Worm (Caenorhabditis elegans) whole organism, mixed stage, embryonic: ENCODE measurements around the gene txt-10.

Experiments used
- M03D4.4 ChIP-seq: sonication (generic microtip); optimal IDR thresholded peaks from 2 replicates; lab custom pipeline; 2017; ENCODE audit warnings: mild to moderate bottlenecking, missing genetic modification characterization, missing compliant biosample characterization
- bed-3 ChIP-seq: fragments of 200-800 bp; sonication (Bioruptor generic); optimal IDR thresholded peaks from 3 replicates; lab custom pipeline; 2018; ENCODE audit warnings: mild to moderate bottlenecking, missing genetic modification characterization, moderate library complexity, missing compliant biosample characterization
- blmp-1 ChIP-seq: fragments of 150-350 bp; optimal IDR thresholded peaks from 2 replicates; lab custom pipeline; 2014; ENCODE audit warnings: missing biosample characterization, missing genetic modification characterization
- ceh-39 ChIP-seq: fragments of 150-350 bp; optimal IDR thresholded peaks from 2 replicates; lab custom pipeline; 2014; ENCODE audit warnings: missing biosample characterization, missing genetic modification characterization
- ceh-43 ChIP-seq: fragments of 200-800 bp; sonication (Bioruptor generic); optimal IDR thresholded peaks from 2 replicates; lab custom pipeline; 2018; ENCODE audit warnings: mild to moderate bottlenecking, missing genetic modification characterization, moderate library complexity, missing compliant biosample characterization
- ceh-83 ChIP-seq: fragments of 200-800 bp; sonication (Bioruptor generic); optimal IDR thresholded peaks from 2 replicates; lab custom pipeline; 2018; ENCODE audit warnings: mild to moderate bottlenecking, missing genetic modification characterization, missing compliant biosample characterization
- ces-1 ChIP-seq: fragments of 150-350 bp; optimal IDR thresholded peaks from 2 replicates; lab custom pipeline; 2014; ENCODE audit warnings: missing biosample characterization, missing genetic modification reagents, missing genetic modification characterization
- cnd-1 ChIP-seq: fragments of 200-800 bp; sonication (Bioruptor generic); optimal IDR thresholded peaks from 2 replicates; lab custom pipeline; 2018; ENCODE audit warnings: mild to moderate bottlenecking, missing genetic modification characterization, missing compliant biosample characterization
- elt-1 ChIP-seq: sonication (generic microtip); optimal IDR thresholded peaks from 2 replicates; lab custom pipeline; 2017; ENCODE audit warnings: missing genetic modification characterization, mild to moderate bottlenecking, missing compliant biosample characterization, antibody characterized with exemption, moderate library complexity, borderline replicate concordance; ENCODE audit not compliant: insufficient read depth
- elt-3 ChIP-seq: fragments of 150-350 bp; optimal IDR thresholded peaks from 2 replicates; lab custom pipeline; 2014; ENCODE audit warnings: missing biosample characterization, missing genetic modification characterization
- ham-2 ChIP-seq: fragments of 200-800 bp; sonication (Bioruptor generic); optimal IDR thresholded peaks from 2 replicates; lab custom pipeline; 2018; ENCODE audit warnings: mild to moderate bottlenecking, missing genetic modification characterization, missing compliant biosample characterization
- hlh-1 ChIP-seq: fragments of 150-350 bp; optimal IDR thresholded peaks from 2 replicates; lab custom pipeline; 2014; ENCODE audit warnings: missing biosample characterization, missing genetic modification reagents, missing genetic modification characterization
- lin-32 ChIP-seq: fragments of 200-800 bp; sonication (Bioruptor generic); optimal IDR thresholded peaks from 2 replicates; lab custom pipeline; 2018; ENCODE audit warnings: mild to moderate bottlenecking, missing genetic modification characterization, missing compliant biosample characterization
- lsy-2 ChIP-seq: fragments of 150-350 bp; optimal IDR thresholded peaks from 2 replicates; lab custom pipeline; 2014; ENCODE audit warnings: missing biosample characterization, missing genetic modification characterization
- mab-5 ChIP-seq: fragments of 150-350 bp; optimal IDR thresholded peaks from 2 replicates; lab custom pipeline; 2014; ENCODE audit warnings: missing biosample characterization, missing genetic modification characterization
- mls-2 ChIP-seq: sonication (generic microtip); optimal IDR thresholded peaks from 2 replicates; lab custom pipeline; 2016; ENCODE audit warnings: mild to moderate bottlenecking, missing genetic modification characterization, moderate library complexity, missing compliant biosample characterization
- nhr-12 ChIP-seq: fragments of 150-350 bp; optimal IDR thresholded peaks from 2 replicates; lab custom pipeline; 2014; ENCODE audit warnings: missing biosample characterization, missing genetic modification characterization
- nhr-2 ChIP-seq: fragments of 150-350 bp; optimal IDR thresholded peaks from 2 replicates; lab custom pipeline; 2014; ENCODE audit warnings: missing biosample characterization, missing genetic modification characterization
- nhr-237 ChIP-seq: fragments of 150-350 bp; optimal IDR thresholded peaks from 2 replicates; lab custom pipeline; 2014; ENCODE audit warnings: missing biosample characterization, missing genetic modification characterization
- nhr-76 ChIP-seq: sonication (generic microtip); optimal IDR thresholded peaks from 2 replicates; lab custom pipeline; 2017; ENCODE audit warnings: missing biosample characterization, missing genetic modification characterization
- pha-4 ChIP-seq: fragments of 150-350 bp; optimal IDR thresholded peaks from 2 replicates; lab custom pipeline; 2018; ENCODE audit warnings: missing biosample characterization, missing genetic modification reagents, missing genetic modification characterization
- sptf-1 ChIP-seq: sonication (generic microtip); optimal IDR thresholded peaks from 2 replicates; lab custom pipeline; 2017; ENCODE audit warnings: mild to moderate bottlenecking, missing genetic modification characterization, moderate library complexity, missing compliant biosample characterization
- tbx-8 ChIP-seq: fragments of 200-800 bp; sonication (Bioruptor generic); optimal IDR thresholded peaks from 2 replicates; lab custom pipeline; 2018; ENCODE audit warnings: mild to moderate bottlenecking, missing genetic modification characterization, moderate library complexity, missing compliant biosample characterization
- unc-39 ChIP-seq: fragments of 150-350 bp; optimal IDR thresholded peaks from 2 replicates; lab custom pipeline; 2014; ENCODE audit warnings: missing biosample characterization, missing genetic modification characterization
- unc-62 ChIP-seq: fragments of 150-350 bp; optimal IDR thresholded peaks from 2 replicates; lab custom pipeline; 2014; ENCODE audit warnings: missing biosample characterization, missing genetic modification reagents, missing genetic modification characterization
- zip-8 ChIP-seq: fragments of 150-350 bp; optimal IDR thresholded peaks from 2 replicates; lab custom pipeline; 2014; ENCODE audit warnings: missing biosample characterization, missing genetic modification characterization
- ztf-11 ChIP-seq: fragments of 150-350 bp; optimal IDR thresholded peaks from 2 replicates; lab custom pipeline; 2014; ENCODE audit warnings: missing biosample characterization, missing genetic modification characterization

Gene txt-10

ce11 chrV:10555239-10555638 is 22.6 kb upstream of the txt-10 start, which contains the start of gene F32G8.3:
Gene F32G8.3 (minus strand): TSS chrV:10555339.
- TF ChIP-seq ces-1 (GFP tag; lab: Kevin White, UChicago) (no peak), nhr-237 (tag; lab: Kevin White, UChicago) (no peak), hlh-1 (tag; lab: Kevin White, UChicago) (no peak), blmp-1 (no peak), lsy-2 (tag; lab: Kevin White, UChicago) (no peak), elt-1 (tag; lab: Kevin White, UChicago) (no peak)

DNA sequence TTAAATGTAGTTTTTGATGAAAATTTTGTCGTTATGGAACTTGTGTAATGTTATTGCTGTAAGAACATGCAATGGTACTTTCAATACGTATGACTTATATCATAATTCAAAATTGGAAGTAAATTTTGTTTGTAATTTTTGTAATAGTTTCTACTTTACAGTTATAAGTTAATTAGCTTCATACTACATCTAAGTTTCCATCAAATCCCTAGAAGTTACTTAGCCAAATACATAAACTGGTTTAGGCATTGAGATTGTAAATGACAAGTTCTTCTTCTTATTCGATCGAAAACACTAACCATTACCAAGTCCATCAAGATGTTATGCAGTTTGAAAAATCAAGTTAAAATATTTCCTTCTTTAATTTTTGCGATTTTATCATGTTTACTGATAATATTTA is 17.1 kb upstream of the txt-10 start, which contains the start of gene F32G8.2:
TSS of gene F32G8.2 (plus strand) at position 301 of the 400 bp plus-strand sequence.
- TF ChIP-seq zip-8 (tag; lab: Kevin White, UChicago) (no peak), M03D4.4 (tag; lab: Kevin White, UChicago) (no peak), unc-39 (tag; lab: Kevin White, UChicago) (no peak), mab-5 (tag; lab: Kevin White, UChicago) (no peak), ceh-39 (tag; lab: Kevin White, UChicago) (no peak), cnd-1 (tag; lab: Kevin White, UChicago) (no peak), ztf-11 (no peak), ceh-43 (no peak)

- TF ChIP-seq blmp-1 (no peak), bed-3 (no peak), mab-5 (tag; lab: Kevin White, UChicago) (no peak), ceh-43 (no peak), mls-2 (no peak), nhr-237 (tag; lab: Kevin White, UChicago) (no peak)
Measured at ce11 chrV:10548981-10549380, 16.4 kb upstream of the txt-10 start, which contains the start of gene srd-34. Gene srd-34 (minus strand): TSS chrV:10549081.

- TF ChIP-seq elt-3 (tag; lab: Kevin White, UChicago) = no peak
- TF ChIP-seq tbx-8 (GFP tag; lab: Kevin White, UChicago) = no peak
- no peak for TF ChIP-seq elt-1 (tag; lab: Kevin White, UChicago)
- no peak for TF ChIP-seq zip-8 (tag; lab: Kevin White, UChicago)
- TF ChIP-seq ztf-11 = no peak
- no peak for TF ChIP-seq unc-62 (GFP tag; lab: Kevin White, UChicago)
Measured at ce11 chrV:10546749-10547148, 14.1 kb upstream of the txt-10 start, which contains the start of gene F25D1.5. Gene F25D1.5 (minus strand): TSS chrV:10546783.

DNA sequence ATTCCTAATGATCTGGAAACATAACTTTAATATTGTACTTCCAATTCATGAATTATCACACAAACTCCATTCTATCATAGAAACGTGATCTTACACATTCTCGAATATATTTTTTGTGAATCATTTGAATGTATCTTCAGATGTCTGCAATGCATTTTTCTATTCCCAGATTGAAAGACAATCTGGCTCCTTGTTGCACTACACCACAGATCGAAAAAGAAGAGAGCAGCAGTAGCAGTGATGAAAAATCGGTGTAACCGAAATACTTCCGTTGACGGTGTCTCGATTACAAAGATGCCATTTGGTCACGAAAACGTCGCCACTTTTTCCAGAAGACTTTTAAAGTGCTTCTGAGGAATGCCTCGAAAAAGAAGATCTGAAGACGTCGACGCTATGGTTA is 7.4 kb upstream of the txt-10 start, which contains the start of gene degt-1:
TSS of gene degt-1 (plus strand) at position 301 of the 400 bp plus-strand sequence.
- TF ChIP-seq ceh-43 (no peak), unc-62 (GFP tag; lab: Kevin White, UChicago) (no peak), ces-1 (GFP tag; lab: Kevin White, UChicago) (no peak), ztf-11 (no peak), sptf-1 (tag; lab: Kevin White, UChicago) (no peak), cnd-1 (tag; lab: Kevin White, UChicago) (no peak), nhr-76 (tag; lab: Kevin White, UChicago) (no peak), bed-3 (no peak), pha-4 (tag; lab: Kevin White, UChicago) (no peak), lin-32 (no peak), zip-8 (tag; lab: Kevin White, UChicago) (no peak), tbx-8 (GFP tag; lab: Kevin White, UChicago) (no peak), mab-5 (tag; lab: Kevin White, UChicago) (no peak), lsy-2 (tag; lab: Kevin White, UChicago) (no peak), unc-39 (tag; lab: Kevin White, UChicago) (no peak), elt-1 (tag; lab: Kevin White, UChicago) (no peak), ceh-83 (GFP tag; lab: Kevin White, UChicago) (no peak), nhr-237 (tag; lab: Kevin White, UChicago) (no peak)

DNA sequence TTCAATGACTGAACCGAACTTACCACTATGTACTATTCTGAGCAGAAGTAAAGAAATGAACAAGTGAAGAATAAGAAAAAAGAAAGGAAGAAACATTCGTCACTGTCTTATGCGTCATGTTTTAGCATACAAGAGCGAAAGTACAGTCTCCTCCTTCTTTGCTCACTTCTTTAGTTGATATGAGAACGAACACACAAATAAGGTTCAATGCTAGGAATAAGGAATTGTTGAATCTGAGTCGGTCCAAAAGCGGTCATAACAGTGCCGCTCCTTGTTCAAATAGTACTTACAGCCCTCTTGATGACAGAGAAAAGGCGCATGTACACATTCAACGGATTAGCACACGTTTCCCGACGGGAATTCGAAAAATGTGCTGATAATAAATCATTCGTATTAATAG is 6.5 kb upstream of the txt-10 start, which contains the start of gene F25D1.8:
TSS of gene F25D1.8 (plus strand) at position 301 of the 400 bp plus-strand sequence.
- no peak for TF ChIP-seq M03D4.4 (tag; lab: Kevin White, UChicago)
- no peak for TF ChIP-seq elt-1 (tag; lab: Kevin White, UChicago)
- no peak for TF ChIP-seq ces-1 (GFP tag; lab: Kevin White, UChicago)
- no peak for TF ChIP-seq nhr-12
- TF ChIP-seq ceh-39 (tag; lab: Kevin White, UChicago) = no peak
- TF ChIP-seq unc-39 (tag; lab: Kevin White, UChicago) = no peak
- no peak for TF ChIP-seq nhr-2 (tag; lab: Kevin White, UChicago)
- TF ChIP-seq nhr-237 (tag; lab: Kevin White, UChicago) = no peak
- TF ChIP-seq ham-2 = no peak
- TF ChIP-seq ztf-11 = no peak
- TF ChIP-seq hlh-1 (tag; lab: Kevin White, UChicago) = no peak
- no peak for TF ChIP-seq nhr-76 (tag; lab: Kevin White, UChicago)
- no peak for TF ChIP-seq ceh-83 (GFP tag; lab: Kevin White, UChicago)
